Fruit fly (Drosophila melanogaster) Kc167 (cell line): Measurements from ENCODE around the gene CG42816.

Source experiments
- Myc ChIP-seq: fragments of >200 bp; optimal IDR thresholded peaks from 2 replicates; lab custom pipeline; 2017; ENCODE audit warnings: missing external identifiers
- Sin3A ChIP-seq: fragments of >200 bp; optimal IDR thresholded peaks from 2 replicates; lab custom pipeline; 2018; ENCODE audit warnings: missing external identifiers
- h ChIP-seq: fragments of >200 bp; optimal IDR thresholded peaks from 3 replicates; lab custom pipeline; 2018; ENCODE audit warnings: missing external identifiers
- insv ChIP-seq: fragments of >200 bp; optimal IDR thresholded peaks from 3 replicates; lab custom pipeline; 2018; ENCODE audit warnings: missing external identifiers
- psq ChIP-seq: fragments of >200 bp; optimal IDR thresholded peaks from 2 replicates; lab custom pipeline; 2017; ENCODE audit warnings: missing external identifiers
- ttk ChIP-seq: sonication (Bioruptor generic); optimal IDR thresholded peaks from 2 replicates; lab custom pipeline; 2017; ENCODE audit warnings: missing external identifiers

The CG42816 gene

DNA sequence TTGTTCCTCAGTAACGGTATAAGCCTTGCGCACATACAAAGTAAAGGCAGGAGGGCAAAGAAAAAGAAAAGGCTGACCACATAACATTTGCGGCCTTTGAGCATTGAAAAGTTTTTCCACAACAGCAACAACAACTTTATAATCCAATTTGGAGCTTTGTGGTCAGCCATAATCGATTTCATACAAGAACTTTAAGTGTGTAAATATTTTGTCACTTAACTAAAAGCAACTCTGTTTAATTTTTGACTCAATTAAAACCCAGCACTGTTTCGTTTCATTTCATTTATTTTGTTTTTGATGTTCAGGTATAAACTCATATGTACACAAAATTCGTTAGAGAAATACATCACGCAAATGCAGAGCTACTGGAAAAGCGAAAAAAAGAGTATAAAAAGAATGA lies at the start of gene CG42816:
TSS of gene CG42816 (minus strand) at position 101 of the 400 bp plus-strand sequence.
- TF ChIP-seq psq (lab: Kevin White, UChicago) (no peak), ttk (no peak), Sin3A (lab: Kevin White, UChicago) (no peak), Myc (lab: Kevin White, UChicago) (no peak), insv (lab: Kevin White, UChicago) (no peak), h (lab: Kevin White, UChicago) (no peak)

- TF ChIP-seq h (lab: Kevin White, UChicago) (no peak), psq (lab: Kevin White, UChicago) (no peak), Sin3A (lab: Kevin White, UChicago) (no peak), ttk (no peak), Myc (lab: Kevin White, UChicago) (no peak), insv (lab: Kevin White, UChicago) (no peak)
Observed at dm6 chr3L:17846982-17847355, 49.6 kb upstream of the CG42816 start.

- TF ChIP-seq Sin3A (lab: Kevin White, UChicago), result no peak
- no peak for TF ChIP-seq psq (lab: Kevin White, UChicago)
- TF ChIP-seq h (lab: Kevin White, UChicago), result no peak
- TF ChIP-seq insv (lab: Kevin White, UChicago), result no peak
- TF ChIP-seq Myc (lab: Kevin White, UChicago), result no peak
- TF ChIP-seq ttk, result no peak
Observed at dm6 chr3L:17846169-17846981, 49.0 kb upstream of the CG42816 start, which contains the start of the genes MED19 and CG7430. TSS of gene MED19 (minus strand) at chr3L:17846501. TSS of gene CG7430 (plus strand) at chr3L:17846916.

- TF ChIP-seq Sin3A (lab: Kevin White, UChicago), result no peak
- TF ChIP-seq h (lab: Kevin White, UChicago), result no peak
- no peak for TF ChIP-seq Myc (lab: Kevin White, UChicago)
- no peak for TF ChIP-seq psq (lab: Kevin White, UChicago)
Observed at dm6 chr3L:17842892-17843703, 45.7 kb upstream of the CG42816 start, which contains the start of gene CG5567. TSS of gene CG5567 (minus strand) at chr3L:17843544.

DNA sequence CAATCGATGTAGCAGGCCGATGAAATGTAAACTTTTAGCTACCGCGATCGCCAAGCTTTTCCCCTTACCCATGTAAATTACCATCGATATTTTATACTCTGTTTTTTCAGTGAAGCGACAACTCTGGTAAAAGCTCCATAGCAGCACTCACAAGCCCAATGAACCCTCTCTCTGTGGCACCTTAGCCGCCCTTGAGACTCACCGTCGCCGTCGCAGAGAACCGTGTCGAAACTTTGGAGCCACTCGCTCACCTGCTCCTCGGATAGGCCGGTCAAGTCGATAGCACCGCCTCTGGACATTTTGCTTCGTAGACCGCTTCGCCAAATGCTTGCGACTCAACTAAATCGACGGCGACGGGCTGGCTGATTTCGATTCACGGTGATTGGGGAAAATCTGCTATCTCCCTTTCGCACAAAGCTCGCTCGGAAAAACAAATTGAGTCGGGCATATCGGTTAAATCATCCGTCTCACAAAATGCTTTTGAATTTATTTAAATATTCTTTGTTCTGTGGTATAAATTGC lies 43.8 kb upstream of the CG42816 start, which contains the start of gene CG5577:
TSS of gene CG5577 (minus strand) at position 343 of the 522 bp plus-strand sequence.
- no peak for TF ChIP-seq Myc (lab: Kevin White, UChicago)
- no peak for TF ChIP-seq h (lab: Kevin White, UChicago)
- no peak for TF ChIP-seq Sin3A (lab: Kevin White, UChicago)
- TF ChIP-seq psq (lab: Kevin White, UChicago), result no peak
- no peak for TF ChIP-seq insv (lab: Kevin White, UChicago)
- TF ChIP-seq ttk, result no peak

- no peak for TF ChIP-seq Myc (lab: Kevin White, UChicago)
- no peak for TF ChIP-seq h (lab: Kevin White, UChicago)
Observed at dm6 chr3L:17835074-17835473, 37.7 kb upstream of the CG42816 start, which contains the start of gene CG32189. TSS of gene CG32189 (minus strand) at chr3L:17835174.

- TF ChIP-seq Myc (lab: Kevin White, UChicago) (no peak), h (lab: Kevin White, UChicago) (no peak)
Observed at dm6 chr3L:17833525-17833924, 36.1 kb upstream of the CG42816 start, which contains the start of gene CG32188. TSS of gene CG32188 (minus strand) at chr3L:17833625.

dm6 chr3L:17822784-17823383 lies 25.5 kb upstream of the CG42816 start, which contains the start of the genes Ir75c and Grd:
TSS of gene Ir75c (minus strand) at chr3L:17822834.
TSS of gene Grd (plus strand) at chr3L:17823333.
- TF ChIP-seq Myc (lab: Kevin White, UChicago) (no peak), ttk (no peak), psq (lab: Kevin White, UChicago) (no peak), Sin3A (lab: Kevin White, UChicago) (no peak), insv (lab: Kevin White, UChicago) (no peak), h (lab: Kevin White, UChicago) (no peak)

dm6 chr3L:17820093-17820492 lies 22.7 kb upstream of the CG42816 start, which contains the start of gene Ir75b:
TSS of gene Ir75b (minus strand) at chr3L:17820193.
- no peak for TF ChIP-seq h (lab: Kevin White, UChicago)
- TF ChIP-seq Myc (lab: Kevin White, UChicago), result no peak
- no peak for TF ChIP-seq psq (lab: Kevin White, UChicago)
- TF ChIP-seq ttk, result no peak
- no peak for TF ChIP-seq Sin3A (lab: Kevin White, UChicago)
- TF ChIP-seq insv (lab: Kevin White, UChicago), result no peak

dm6 chr3L:17817821-17818220 lies 20.4 kb upstream of the CG42816 start, which contains the start of gene Ir75a:
TSS of gene Ir75a (minus strand) at chr3L:17817921.
- TF ChIP-seq Myc (lab: Kevin White, UChicago), result no peak
- no peak for TF ChIP-seq psq (lab: Kevin White, UChicago)
- no peak for TF ChIP-seq h (lab: Kevin White, UChicago)

DNA sequence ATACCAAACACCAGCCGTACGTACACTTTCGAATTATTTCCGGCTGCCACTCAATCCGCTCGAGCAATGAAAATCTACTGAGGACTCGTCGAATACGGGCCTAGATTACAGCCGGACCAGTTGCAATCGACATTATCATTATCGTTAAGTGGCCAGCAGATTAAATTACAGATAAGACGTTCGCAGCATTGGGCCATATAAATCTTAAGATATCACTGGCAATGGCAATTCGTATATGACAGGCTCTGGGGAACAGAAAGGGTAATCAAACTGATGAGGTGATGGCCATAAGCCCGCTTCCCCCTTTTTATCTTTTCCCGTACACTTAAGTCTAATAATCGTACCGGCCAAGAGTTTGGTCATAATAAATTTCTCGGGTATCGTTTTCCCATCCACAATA lies 16.6 kb upstream of the CG42816 start, which contains the start of gene Cln3:
TSS of gene Cln3 (minus strand) at position 84 of the 400 bp plus-strand sequence.
- no peak for TF ChIP-seq Sin3A (lab: Kevin White, UChicago)
- no peak for TF ChIP-seq ttk
- TF ChIP-seq h (lab: Kevin White, UChicago), result no peak
- TF ChIP-seq insv (lab: Kevin White, UChicago), result no peak
- no peak for TF ChIP-seq Myc (lab: Kevin White, UChicago)
- no peak for TF ChIP-seq psq (lab: Kevin White, UChicago)
